Fruit fly (Drosophila melanogaster) whole organism, prepupa: Measurements from ENCODE around the gene CG42323.

ENCODE experiments used
- Blimp-1 ChIP-seq: fragments of 200-800 bp; sonication (Bioruptor generic); optimal IDR thresholded peaks from 3 replicates; lab custom pipeline; 2017; ENCODE audit warnings: missing biosample characterization, missing genetic modification characterization, mild to moderate bottlenecking, moderate library complexity, missing genetic modification reagents
- CG10669 ChIP-seq: fragments of 200-800 bp; sonication (Bioruptor generic); optimal IDR thresholded peaks from 3 replicates; lab custom pipeline; 2018; ENCODE audit warnings: missing biosample characterization, mild to moderate bottlenecking, missing genetic modification characterization, moderate library complexity
- CG11294 ChIP-seq: fragments of 200-800 bp; sonication (Bioruptor generic); IDR thresholded peaks from 2 replicates; pipeline ENCODE4 v1.3.6; 2022; ENCODE audit warnings: missing biosample characterization, missing genetic modification characterization
- CG11762 ChIP-seq: fragments of 200-800 bp; sonication (Bioruptor generic); optimal IDR thresholded peaks from 3 replicates; lab custom pipeline; 2016; ENCODE audit warnings: missing biosample characterization, missing genetic modification characterization; ENCODE audit not compliant: insufficient read depth
- CG11902 ChIP-seq: fragments of 200-800 bp; sonication (Bioruptor generic); optimal IDR thresholded peaks from 3 replicates; lab custom pipeline; 2016; ENCODE audit warnings: missing biosample characterization, missing genetic modification characterization
- CG15336 ChIP-seq: fragments of 200-800 bp; sonication (Bioruptor generic); IDR thresholded peaks from 2 replicates; pipeline ENCODE4 v1.3.6; 2022; ENCODE audit warnings: missing biosample characterization, missing genetic modification characterization
- CG16779 ChIP-seq: fragments of 200-800 bp; sonication (Bioruptor generic); optimal IDR thresholded peaks from 3 replicates; lab custom pipeline; 2017; ENCODE audit warnings: missing biosample characterization, mild to moderate bottlenecking, missing genetic modification characterization
- CG31627 ChIP-seq: fragments of 200-800 bp; sonication (Bioruptor generic); optimal IDR thresholded peaks from 3 replicates; lab custom pipeline; 2016; ENCODE audit warnings: missing biosample characterization, missing genetic modification characterization
- CG32006 ChIP-seq: fragments of 200-800 bp; sonication (Bioruptor generic); optimal IDR thresholded peaks from 3 replicates; lab custom pipeline; 2017; ENCODE audit warnings: missing biosample characterization, mild to moderate bottlenecking, missing genetic modification characterization
- CG3919 ChIP-seq: fragments of 200-800 bp; sonication (Bioruptor generic); optimal IDR thresholded peaks from 3 replicates; lab custom pipeline; 2016; ENCODE audit warnings: missing biosample characterization, missing genetic modification characterization
- CG6163 ChIP-seq: fragments of 200-800 bp; sonication (Bioruptor generic); IDR thresholded peaks from 3 replicates; pipeline ENCODE4 v1.3.6; 2022; ENCODE audit warnings: missing biosample characterization, missing genetic modification characterization
- CG6276 ChIP-seq: fragments of 200-800 bp; sonication (Bioruptor generic); optimal IDR thresholded peaks from 2 replicates; lab custom pipeline; 2017; ENCODE audit warnings: missing biosample characterization, mild to moderate bottlenecking, missing genetic modification characterization
- CG6792 ChIP-seq: fragments of 200-800 bp; sonication (Bioruptor generic); optimal IDR thresholded peaks from 3 replicates; lab custom pipeline; 2016; ENCODE audit warnings: missing biosample characterization, missing genetic modification characterization
- CG6854 ChIP-seq: fragments of 200-800 bp; sonication (Bioruptor generic); optimal IDR thresholded peaks from 2 replicates; lab custom pipeline; 2017; ENCODE audit warnings: missing biosample characterization, mild to moderate bottlenecking, missing genetic modification characterization
- CG8119 ChIP-seq: fragments of 200-800 bp; sonication (Bioruptor generic); IDR thresholded peaks from 3 replicates; pipeline ENCODE4 v1.3.6; 2022; ENCODE audit warnings: missing biosample characterization, missing genetic modification characterization
- CG8632 ChIP-seq: fragments of 200-800 bp; sonication (Bioruptor generic); optimal IDR thresholded peaks from 3 replicates; lab custom pipeline; 2016; ENCODE audit warnings: missing biosample characterization, missing genetic modification characterization
- Ets96B ChIP-seq: fragments of 200-800 bp; optimal IDR thresholded peaks from 2 replicates; lab custom pipeline; 2019; ENCODE audit warnings: missing biosample characterization, mild to moderate bottlenecking, missing genetic modification characterization, moderate library complexity
- Gug ChIP-seq: fragments of 200-800 bp; sonication (Bioruptor generic); IDR thresholded peaks from 2 replicates; pipeline ENCODE4 v1.3.6; 2022; ENCODE audit warnings: missing biosample characterization, missing genetic modification characterization
- Hr38 ChIP-seq: sonication (Bioruptor generic); optimal IDR thresholded peaks from 2 replicates; lab custom pipeline; 2016; ENCODE audit warnings: missing biosample characterization, missing genetic modification characterization
- OdsH ChIP-seq: fragments of 200-800 bp; sonication (Bioruptor generic); optimal IDR thresholded peaks from 3 replicates; lab custom pipeline; 2016; ENCODE audit warnings: missing biosample characterization, missing genetic modification characterization
- Sox14 ChIP-seq: fragments of 200-800 bp; sonication (Bioruptor generic); optimal IDR thresholded peaks from 3 replicates; lab custom pipeline; 2016; ENCODE audit warnings: missing biosample characterization, missing genetic modification characterization
- acj6 ChIP-seq: fragments of 200-800 bp; sonication (Bioruptor generic); optimal IDR thresholded peaks from 3 replicates; lab custom pipeline; 2016; ENCODE audit warnings: missing biosample characterization, missing genetic modification characterization
- dac ChIP-seq: fragments of 200-800 bp; sonication (Bioruptor generic); optimal IDR thresholded peaks from 2 replicates; lab custom pipeline; 2017; ENCODE audit warnings: missing biosample characterization, mild to moderate bottlenecking, missing genetic modification characterization
- esn ChIP-seq: fragments of 200-800 bp; sonication (Bioruptor generic); optimal IDR thresholded peaks from 2 replicates; lab custom pipeline; 2016; ENCODE audit warnings: missing biosample characterization, mild to moderate bottlenecking, missing genetic modification characterization, moderate library complexity
- fd85E ChIP-seq: fragments of 200-800 bp; sonication (Bioruptor generic); optimal IDR thresholded peaks from 3 replicates; lab custom pipeline; 2016; ENCODE audit warnings: missing biosample characterization, missing genetic modification characterization
- fkh ChIP-seq: fragments of 200-800 bp; sonication (Bioruptor generic); optimal IDR thresholded peaks from 3 replicates; lab custom pipeline; 2017; ENCODE audit warnings: missing biosample characterization, mild to moderate bottlenecking, missing genetic modification characterization, moderate library complexity
- lz ChIP-seq: fragments of 200-800 bp; sonication (Bioruptor generic); optimal IDR thresholded peaks from 3 replicates; lab custom pipeline; 2016; ENCODE audit warnings: missing biosample characterization, missing genetic modification characterization
- net ChIP-seq: fragments of 200-800 bp; sonication (Bioruptor generic); optimal IDR thresholded peaks from 3 replicates; lab custom pipeline; 2016; ENCODE audit warnings: missing biosample characterization, missing genetic modification characterization
- pdm3 ChIP-seq: fragments of 200-800 bp; sonication (Bioruptor generic); optimal IDR thresholded peaks from 3 replicates; lab custom pipeline; 2016; ENCODE audit warnings: missing biosample characterization, missing genetic modification characterization
- salr ChIP-seq, 2 experiments: fragments of 200-800 bp; sonication (Bioruptor generic); optimal IDR thresholded peaks; 3 replicates each; lab custom pipeline; 2016 to 2018; ENCODE audit warnings: missing biosample characterization in 2 of 2, missing genetic modification characterization in 2 of 2, mild to moderate bottlenecking in 1 of 2
- ss ChIP-seq, 2 experiments: fragments of 200-800 bp; sonication (Bioruptor generic); optimal IDR thresholded peaks; 2 replicates in 1 of 2; 3 replicates in 1 of 2; lab custom pipeline; 2017 to 2018; ENCODE audit warnings: mild to moderate bottlenecking in 2 of 2, missing biosample characterization in 2 of 2, missing genetic modification characterization in 2 of 2, moderate library complexity in 1 of 2
- svp ChIP-seq: fragments of 200-800 bp; sonication (Bioruptor generic); peaks from one replicate; lab custom pipeline; 2016; ENCODE audit warnings: missing biosample characterization, missing genetic modification characterization
- topi ChIP-seq: fragments of 200-800 bp; sonication (Bioruptor generic); optimal IDR thresholded peaks from 3 replicates; lab custom pipeline; 2016; ENCODE audit warnings: missing biosample characterization, missing genetic modification characterization

The CG42323 gene

DNA sequence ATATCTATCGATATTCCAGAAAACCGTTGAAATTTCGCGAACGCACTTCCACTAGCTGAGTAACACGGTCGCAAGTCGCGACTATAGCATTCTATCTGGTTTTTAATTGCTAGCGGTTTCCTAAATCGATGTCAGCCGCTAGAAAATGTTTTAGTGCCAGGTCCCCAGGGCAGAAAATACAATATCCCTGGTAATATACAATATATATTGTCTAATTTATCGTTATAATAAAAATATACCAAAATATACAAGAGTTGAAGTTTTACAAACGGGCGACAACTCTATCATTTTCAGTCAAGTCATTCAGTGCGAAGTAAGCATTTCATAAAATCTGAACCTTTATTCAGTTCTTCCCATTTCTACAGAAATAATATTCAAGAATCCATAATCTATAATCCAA lies 7.1 kb upstream of the CG42323 start, which contains the start of gene CG15056:
TSS of gene CG15056 (plus strand) at position 301 of the 400 bp plus-strand sequence.
- TF ChIP-seq CG8119: no peak
- no peak for TF ChIP-seq CG11762 (GFP tag; lab: Kevin White, UChicago)

DNA sequence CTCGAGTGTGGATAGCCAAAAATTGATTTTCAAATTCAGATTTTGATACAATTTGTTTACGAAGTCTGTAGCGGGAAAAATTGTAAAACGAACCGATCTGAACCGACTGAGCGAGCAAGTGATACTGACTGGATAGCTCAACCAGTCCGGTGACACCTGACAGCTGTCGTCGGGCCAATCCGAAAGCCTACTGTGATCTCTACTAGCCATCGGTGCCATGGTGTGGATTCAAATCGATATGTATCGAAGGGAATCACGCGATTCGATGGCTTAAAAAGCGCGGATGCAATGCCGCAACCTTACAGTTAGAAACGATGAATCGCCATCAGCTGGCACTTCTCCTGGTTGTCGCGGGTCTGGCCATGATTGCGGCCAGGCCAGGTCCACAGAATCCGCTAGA lies 15.0 kb downstream of the CG42323 start, which contains the start of gene CG6290:
TSS of gene CG6290 (plus strand) at position 301 of the 400 bp plus-strand sequence.
- TF ChIP-seq topi (GFP tag; lab: Kevin White, UChicago) (no peak), CG15336 (GFP tag; lab: Robert Waterston, UW) (no peak), Hr38 (GFP tag; lab: Kevin White, UChicago) (no peak), CG10669 (GFP tag; lab: Kevin White, UChicago) (no peak), salr (GFP tag; optimal IDR thresholded peaks at IDR 0.05; lab: Kevin White, UChicago) (no peak), lz (GFP tag; lab: Kevin White, UChicago) (no peak), Blimp-1 (GFP tag; lab: Kevin White, UChicago) (no peak), acj6 (GFP tag; lab: Kevin White, UChicago) (no peak), Ets96B (tag; lab: Kevin White, UChicago) (no peak)

DNA sequence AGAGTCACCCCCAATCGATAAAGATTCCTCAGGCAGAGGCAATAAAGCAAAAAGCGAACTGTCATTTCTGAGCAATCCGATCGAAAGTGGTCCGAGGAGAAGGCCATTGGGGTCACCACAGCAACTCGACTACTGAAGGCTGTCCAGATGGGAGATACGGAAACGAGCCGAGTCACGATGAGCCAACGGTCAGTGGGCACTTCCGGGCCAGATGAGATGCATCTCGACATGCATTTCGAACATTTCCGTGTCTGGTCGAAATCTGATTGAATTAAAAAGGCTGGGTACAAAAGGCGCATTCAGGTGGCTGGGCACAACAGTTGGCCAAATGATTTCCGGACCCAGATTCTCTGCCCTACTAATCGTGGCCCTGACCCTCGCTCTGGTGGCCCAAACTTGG lies 16.4 kb downstream of the CG42323 start, which contains the start of gene CG32551:
TSS of gene CG32551 (plus strand) at position 301 of the 400 bp plus-strand sequence.
- TF ChIP-seq svp (GFP tag; lab: Kevin White, UChicago) (peak; percentile 18), CG6854 (GFP tag; lab: Kevin White, UChicago) (no peak)

DNA sequence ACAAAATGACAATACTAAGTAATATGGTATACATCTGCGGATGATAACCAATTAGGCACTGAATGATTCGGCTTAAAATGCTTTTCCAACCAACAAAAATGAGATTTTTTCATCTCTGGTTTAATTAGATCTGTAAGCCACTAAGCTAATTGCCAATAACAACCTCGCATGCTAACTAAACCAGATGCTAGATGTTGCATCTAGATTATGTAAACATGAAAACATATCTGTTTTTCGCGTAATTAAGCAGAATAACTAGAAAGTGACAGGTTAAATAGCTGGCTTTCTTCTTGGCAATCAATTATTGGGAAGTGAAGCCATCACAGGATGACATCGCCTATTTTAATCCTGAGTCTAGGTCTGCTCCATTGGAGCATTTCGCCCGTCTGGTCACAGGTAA lies 17.2 kb downstream of the CG42323 start, which contains the start of gene CG43841:
TSS of gene CG43841 (plus strand) at position 301 of the 400 bp plus-strand sequence.
- TF ChIP-seq esn (no peak), CG6163 (GFP tag; lab: Robert Waterston, UW) (no peak), Sox14 (GFP tag; lab: Kevin White, UChicago) (no peak), CG6276 (GFP tag; lab: Kevin White, UChicago) (no peak), CG8632 (GFP tag; lab: Kevin White, UChicago) (no peak), CG15336 (GFP tag; lab: Robert Waterston, UW) (no peak), CG11294 (GFP tag; lab: Robert Waterston, UW) (no peak), svp (GFP tag; lab: Kevin White, UChicago) (no peak), dac (GFP tag; lab: Kevin White, UChicago) (no peak), CG6792 (GFP tag; lab: Kevin White, UChicago) (no peak)

DNA sequence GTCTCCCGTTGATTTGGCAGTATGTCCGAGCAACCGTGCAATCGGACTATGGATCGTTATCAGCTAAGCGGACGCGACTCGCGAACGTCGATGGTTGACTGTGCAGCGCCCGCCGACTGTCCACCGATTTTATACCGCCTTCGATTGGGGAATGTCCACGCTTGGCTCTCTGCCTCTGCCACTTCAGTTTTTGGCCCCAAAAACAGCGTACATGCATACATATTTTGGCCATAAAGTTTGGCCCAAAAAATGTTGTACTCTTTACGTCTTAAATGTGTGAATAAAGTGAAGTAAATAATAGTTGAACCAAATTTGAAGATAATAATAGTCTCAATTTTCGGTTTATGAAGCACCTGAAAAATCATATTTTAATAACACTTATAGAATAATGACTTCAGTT lies 18.3 kb downstream of the CG42323 start, which contains the start of gene CG32548:
TSS of gene CG32548 (minus strand) at position 101 of the 400 bp plus-strand sequence.
- TF ChIP-seq CG8632 (GFP tag; lab: Kevin White, UChicago): no peak
- TF ChIP-seq fd85E (GFP tag; lab: Kevin White, UChicago): no peak
- TF ChIP-seq OdsH (GFP tag; lab: Kevin White, UChicago): no peak
- no peak for TF ChIP-seq CG16779
- no peak for TF ChIP-seq ss (GFP tag; optimal IDR thresholded peaks at IDR 0.05; lab: Kevin White, UChicago)
- TF ChIP-seq Gug (GFP tag; lab: Robert Waterston, UW): no peak
- TF ChIP-seq CG31627 (GFP tag; lab: Kevin White, UChicago): no peak
- TF ChIP-seq lz (GFP tag; lab: Kevin White, UChicago): no peak
- TF ChIP-seq CG6854 (GFP tag; lab: Kevin White, UChicago): no peak
- no peak for TF ChIP-seq pdm3
- TF ChIP-seq CG11902: no peak
- no peak for TF ChIP-seq CG32006
- no peak for TF ChIP-seq fkh (GFP tag; lab: Kevin White, UChicago)
- TF ChIP-seq Sox14 (GFP tag; lab: Kevin White, UChicago): no peak
- TF ChIP-seq net (GFP tag; lab: Kevin White, UChicago): no peak
- TF ChIP-seq CG3919: no peak
- no peak for TF ChIP-seq CG10669 (GFP tag; lab: Kevin White, UChicago)
- no peak for TF ChIP-seq esn
- TF ChIP-seq CG15336 (GFP tag; lab: Robert Waterston, UW): no peak
- TF ChIP-seq dac (GFP tag; lab: Kevin White, UChicago): no peak
- TF ChIP-seq, all 60 proteins: peak for 0
